Fruit fly (Drosophila melanogaster) whole organism, embryonic: ENCODE data around the gene IntS14.

Source experiments
- Awh ChIP-seq: fragments of 200-800 bp; sonication (Bioruptor generic); IDR thresholded peaks from 2 replicates; pipeline ENCODE4, ENCODE4 v1.3.6; 2022; ENCODE audit warnings: missing biosample characterization, missing genetic modification characterization
- CG11560 ChIP-seq: fragments of 200-800 bp; sonication (Bioruptor generic); IDR thresholded peaks from 3 replicates; pipeline ENCODE4 v1.3.6; 2022; ENCODE audit warnings: missing biosample characterization, missing genetic modification characterization
- CG11696 ChIP-seq: fragments of 200-800 bp; sonication (Bioruptor generic); IDR thresholded peaks from 2 replicates; pipeline ENCODE4 v1.3.6; 2022; ENCODE audit warnings: missing biosample characterization, missing genetic modification characterization
- CG1233 ChIP-seq: fragments of 200-800 bp; sonication (Bioruptor generic); optimal IDR thresholded peaks from 4 replicates; lab custom pipeline; 2018; ENCODE audit warnings: missing biosample characterization, mild to moderate bottlenecking, missing genetic modification characterization
- CG12391 ChIP-seq: fragments of 200-800 bp; sonication (Bioruptor generic); optimal IDR thresholded peaks from 3 replicates; lab custom pipeline; 2018; ENCODE audit warnings: missing biosample characterization, mild to moderate bottlenecking, missing genetic modification characterization, moderate library complexity
- CG12659 ChIP-seq: fragments of 200-800 bp; sonication (Bioruptor generic); optimal IDR thresholded peaks from 3 replicates; lab custom pipeline; 2017; ENCODE audit warnings: mild to moderate bottlenecking, missing biosample characterization, missing genetic modification reagents, missing genetic modification characterization
- CG14050 ChIP-seq: fragments of 200-800 bp; sonication (Bioruptor generic); IDR thresholded peaks from 3 replicates; pipeline ENCODE4 v1.3.6; 2022; ENCODE audit warnings: missing biosample characterization, missing genetic modification characterization
- CG15696 ChIP-seq: fragments of 200-800 bp; sonication (Bioruptor generic); optimal IDR thresholded peaks from 2 replicates; lab custom pipeline; 2019; ENCODE audit warnings: missing biosample characterization, mild to moderate bottlenecking, missing genetic modification characterization, moderate library complexity
- CG1602 ChIP-seq: fragments of 200-800 bp; sonication (Bioruptor generic); optimal IDR thresholded peaks from 3 replicates; lab custom pipeline; 2016; ENCODE audit warnings: missing biosample characterization, missing genetic modification characterization
- CG16779 ChIP-seq: fragments of 200-800 bp; sonication (Bioruptor generic); IDR thresholded peaks from 2 replicates; pipeline ENCODE4 v1.3.6; 2022; ENCODE audit warnings: missing biosample characterization, missing genetic modification characterization
- CG2129 ChIP-seq: fragments of 200-800 bp; sonication (Bioruptor generic); IDR thresholded peaks from 2 replicates; pipeline ENCODE4 v1.3.6; 2022; ENCODE audit warnings: missing biosample characterization, missing genetic modification characterization; ENCODE audit not compliant: partially characterized antibody
- CG32767 ChIP-seq: fragments of 200-800 bp; sonication (Bioruptor generic); IDR thresholded peaks from 2 replicates; pipeline ENCODE4 v1.3.6; 2022; ENCODE audit warnings: missing biosample characterization, missing genetic modification characterization
- CG3281 ChIP-seq: fragments of 200-800 bp; sonication (Bioruptor generic); optimal IDR thresholded peaks from 3 replicates; lab custom pipeline; 2017; ENCODE audit warnings: missing biosample characterization, mild to moderate bottlenecking, missing genetic modification characterization
- CG33213 ChIP-seq: fragments of 200-800 bp; sonication (Bioruptor generic); optimal IDR thresholded peaks from 3 replicates; lab custom pipeline; 2016; ENCODE audit warnings: missing biosample characterization, missing genetic modification characterization
- CG34224 ChIP-seq: fragments of 200-800 bp; sonication (Bioruptor generic); IDR thresholded peaks from 3 replicates; pipeline ENCODE4 v1.3.6; 2022; ENCODE audit warnings: missing biosample characterization, missing genetic modification characterization; ENCODE audit not compliant: partially characterized antibody
- CG4730 ChIP-seq: fragments of 200-800 bp; sonication (Bioruptor generic); IDR thresholded peaks from 2 replicates; pipeline ENCODE4 v1.3.6; 2022; ENCODE audit warnings: missing biosample characterization, missing genetic modification characterization
- CG4820 ChIP-seq: fragments of 200-800 bp; sonication (Bioruptor generic); optimal IDR thresholded peaks from 3 replicates; lab custom pipeline; 2016; ENCODE audit warnings: missing biosample characterization, missing genetic modification characterization
- CG7271 ChIP-seq: fragments of 200-800 bp; sonication (Bioruptor generic); optimal IDR thresholded peaks from 2 replicates; lab custom pipeline; 2018; ENCODE audit warnings: missing biosample characterization, mild to moderate bottlenecking, missing genetic modification characterization, moderate library complexity
- CG8089 ChIP-seq: fragments of 200-800 bp; sonication (Bioruptor generic); optimal IDR thresholded peaks from 3 replicates; lab custom pipeline; 2016; ENCODE audit warnings: missing biosample characterization, missing genetic modification characterization
- CG8924 ChIP-seq: fragments of 200-800 bp; optimal IDR thresholded peaks from 3 replicates; lab custom pipeline; 2019; ENCODE audit warnings: missing biosample characterization, mild to moderate bottlenecking, missing genetic modification characterization, moderate library complexity
- CG8944 ChIP-seq: fragments of 200-800 bp; sonication (Bioruptor generic); optimal IDR thresholded peaks from 3 replicates; lab custom pipeline; 2016; ENCODE audit warnings: missing biosample characterization, missing genetic modification characterization
- CG9817 ChIP-seq: fragments of 200-800 bp; sonication (Bioruptor generic); optimal IDR thresholded peaks from 2 replicates; lab custom pipeline; 2018; ENCODE audit warnings: missing biosample characterization, mild to moderate bottlenecking, missing genetic modification characterization, moderate library complexity
- Doc2 ChIP-seq: fragments of 200-800 bp; sonication (Bioruptor generic); IDR thresholded peaks from 2 replicates; pipeline ENCODE4 v1.3.6; 2022; ENCODE audit warnings: missing biosample characterization, missing genetic modification characterization
- HLH4C ChIP-seq: fragments of 200-800 bp; sonication (Bioruptor generic); IDR thresholded peaks from 3 replicates; pipeline ENCODE4 v1.3.6; 2022; ENCODE audit warnings: missing biosample characterization, missing genetic modification characterization; ENCODE audit not compliant: partially characterized antibody
- Hr3 ChIP-seq: fragments of 200-800 bp; sonication (Bioruptor generic); optimal IDR thresholded peaks from 3 replicates; lab custom pipeline; 2016; ENCODE audit warnings: missing biosample characterization, missing genetic modification characterization
- Meics ChIP-seq: fragments of 200-800 bp; sonication (Bioruptor generic); optimal IDR thresholded peaks from 2 replicates; lab custom pipeline; 2017; ENCODE audit warnings: missing biosample characterization, mild to moderate bottlenecking, missing genetic modification characterization
- Ptx1 ChIP-seq: fragments of 200-800 bp; sonication (Bioruptor generic); IDR thresholded peaks from 2 replicates; pipeline ENCODE4 v1.3.6; 2022; ENCODE audit warnings: missing biosample characterization, missing genetic modification characterization
- Trl ChIP-seq, 3 experiments: fragments of >200 bp in 2 of 3; fragments of 200-800 bp in 1 of 3; sonication (Bioruptor generic) in 1 of 3; optimal IDR thresholded peaks; 2 replicates in 1 of 3; 3 replicates in 2 of 3; lab custom pipeline; 2016 to 2017; ENCODE audit warnings: missing biosample characterization in 1 of 3, missing genetic modification characterization in 1 of 3
- Usf ChIP-seq: fragments of 200-800 bp; sonication (Bioruptor generic); optimal IDR thresholded peaks from 2 replicates; lab custom pipeline; 2017; ENCODE audit warnings: missing genotype, missing biosample characterization, missing genetic modification characterization
- bab2 ChIP-seq: fragments of 200-800 bp; sonication (Bioruptor generic); optimal IDR thresholded peaks from 2 replicates; lab custom pipeline; 2016; ENCODE audit warnings: missing biosample characterization, missing genetic modification characterization
- btn ChIP-seq: fragments of 200-800 bp; sonication (Bioruptor generic); optimal IDR thresholded peaks from 2 replicates; lab custom pipeline; 2016; ENCODE audit warnings: missing biosample characterization, missing genetic modification characterization
- dimm ChIP-seq: fragments of 200-800 bp; sonication (Bioruptor generic); IDR thresholded peaks from 2 replicates; pipeline ENCODE4 v1.3.6; 2022; ENCODE audit warnings: missing biosample characterization, missing genetic modification characterization
- emc ChIP-seq: fragments of 200-800 bp; sonication (Bioruptor generic); optimal IDR thresholded peaks from 2 replicates; lab custom pipeline; 2016; ENCODE audit warnings: missing biosample characterization, missing genetic modification characterization
- fd102C ChIP-seq: fragments of 200-800 bp; sonication (Bioruptor generic); optimal IDR thresholded peaks from 2 replicates; lab custom pipeline; 2018; ENCODE audit warnings: missing biosample characterization, mild to moderate bottlenecking, missing genetic modification characterization, moderate library complexity
- gcm ChIP-seq: fragments of 200-800 bp; sonication (Bioruptor generic); optimal IDR thresholded peaks from 2 replicates; lab custom pipeline; 2019; ENCODE audit warnings: missing biosample characterization, mild to moderate bottlenecking, missing genetic modification characterization, moderate library complexity
- gsb-n ChIP-seq: fragments of 200-800 bp; sonication (Bioruptor generic); optimal IDR thresholded peaks from 3 replicates; lab custom pipeline; 2018; ENCODE audit warnings: missing biosample characterization, mild to moderate bottlenecking, missing genetic modification characterization
- jumu ChIP-seq: fragments of 200-800 bp; sonication (Bioruptor generic); optimal IDR thresholded peaks from 3 replicates; lab custom pipeline; 2016; ENCODE audit warnings: missing biosample characterization, missing genetic modification characterization
- kay ChIP-seq: fragments of 200-800 bp; sonication (Bioruptor generic); optimal IDR thresholded peaks from 2 replicates; lab custom pipeline; 2016; ENCODE audit warnings: missing biosample characterization, missing genetic modification characterization
- lola ChIP-seq, 3 experiments: fragments of >200 bp in 2 of 3; fragments of 200-800 bp in 1 of 3; sonication (Bioruptor generic) in 1 of 3; optimal IDR thresholded peaks; 2 replicates each; lab custom pipeline; 2017 to 2019; ENCODE audit warnings: missing biosample characterization in 3 of 3, missing genetic modification characterization in 3 of 3, mild to moderate bottlenecking in 1 of 3, moderate library complexity in 1 of 3
- pb ChIP-seq: fragments of 200-800 bp; sonication (Bioruptor generic); optimal IDR thresholded peaks from 3 replicates; lab custom pipeline; 2016; ENCODE audit warnings: missing biosample characterization, missing genetic modification characterization
- pzg ChIP-seq: fragments of 200-800 bp; sonication (Bioruptor generic); optimal IDR thresholded peaks from 3 replicates; lab custom pipeline; 2018; ENCODE audit warnings: missing biosample characterization, mild to moderate bottlenecking, missing genetic modification characterization, moderate library complexity
- ranshi ChIP-seq: fragments of 200-800 bp; sonication (Bioruptor generic); IDR thresholded peaks from 2 replicates; pipeline ENCODE4 v1.3.6; 2022; ENCODE audit warnings: missing biosample characterization, missing genetic modification characterization
- repo ChIP-seq: fragments of 200-800 bp; sonication (Bioruptor generic); optimal IDR thresholded peaks from 2 replicates; lab custom pipeline; 2016; ENCODE audit warnings: missing biosample characterization, missing genetic modification characterization
- sd ChIP-seq: fragments of 200-800 bp; sonication (Bioruptor generic); optimal IDR thresholded peaks from 3 replicates; lab custom pipeline; 2018; ENCODE audit warnings: missing biosample characterization, mild to moderate bottlenecking, missing genetic modification characterization, moderate library complexity
- sqz ChIP-seq: fragments of 200-800 bp; sonication (Bioruptor generic); optimal IDR thresholded peaks from 3 replicates; lab custom pipeline; 2018; ENCODE audit warnings: missing biosample characterization, mild to moderate bottlenecking, missing genetic modification characterization
- tio ChIP-seq: fragments of 200-800 bp; sonication (Bioruptor generic); optimal IDR thresholded peaks from 2 replicates; lab custom pipeline; 2017; ENCODE audit warnings: missing biosample characterization, missing genetic modification characterization, inconsistent platforms
- tna ChIP-seq: fragments of 200-800 bp; sonication (Bioruptor generic); IDR thresholded peaks from 2 replicates; pipeline ENCODE4 v1.3.6; 2022; ENCODE audit warnings: missing biosample characterization, missing genetic modification characterization; ENCODE audit not compliant: partially characterized antibody
- usp ChIP-seq: fragments of >200 bp; optimal IDR thresholded peaks from 2 replicates; lab custom pipeline; 2017; ENCODE audit warnings: missing biosample characterization, missing genetic modification characterization

The IntS14 gene

DNA sequence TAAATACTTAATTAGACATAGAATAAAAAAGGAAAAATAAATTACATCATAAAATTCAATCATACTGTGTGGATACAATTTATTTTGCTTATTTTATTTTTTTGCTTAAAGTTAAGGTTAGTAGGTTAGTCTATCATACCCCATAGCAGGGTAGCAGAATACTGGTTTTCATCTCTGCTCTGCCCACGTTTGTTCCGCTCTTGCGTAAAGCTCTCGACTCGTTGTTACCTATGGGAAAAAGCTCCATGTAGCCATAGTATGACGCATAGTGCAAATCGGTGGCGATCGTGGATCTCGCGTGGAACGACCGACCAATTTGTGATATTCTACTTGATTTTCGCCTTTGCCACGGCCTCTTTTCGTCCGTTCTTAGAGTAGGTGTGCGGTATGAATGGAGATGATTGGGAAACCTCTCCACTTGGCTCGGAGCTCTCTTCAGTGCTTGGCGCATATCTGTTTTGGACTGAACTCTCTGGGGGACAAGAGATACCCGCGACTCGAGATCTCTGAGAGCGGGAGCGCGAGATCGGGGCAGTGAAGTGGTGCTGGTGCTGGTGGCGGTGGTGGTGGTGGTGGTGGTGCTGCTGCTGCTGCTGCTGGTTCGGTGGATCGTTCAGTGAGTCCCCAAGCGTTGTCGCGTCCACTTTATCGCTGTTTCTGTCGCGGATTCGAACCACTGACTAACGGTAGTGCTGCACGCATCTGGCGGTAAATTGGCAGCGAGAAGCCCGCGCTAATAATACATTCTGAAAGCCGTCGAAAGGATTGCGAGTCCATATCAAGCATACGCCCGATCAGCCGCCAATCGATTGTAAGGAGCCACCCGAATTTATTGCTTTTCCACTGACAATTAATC, 21.6 kb downstream of the IntS14 start, which contains the start of gene CG5001 (continued):
- TF ChIP-seq CG3281 (peak; percentile 81), CG8089 (peak; percentile 13), usp (GFP tag; lab: Kevin White, UChicago) (no peak), CG11696 (peak; percentile 77), CG9817 (tag; lab: Kevin White, UChicago) (peak; percentile 79), kay (GFP tag; lab: Kevin White, UChicago) (peak; percentile 93), CG4820 (peak; percentile 80), HLH4C (GFP tag; lab: Robert Waterston, UW) (0 out of 3 replicates have a peak, but pooled peaks have one; percentile 22), ranshi (peak; percentile 85), CG4730 (GFP tag; lab: Robert Waterston, UW) (peak; percentile 82), sqz (GFP tag; lab: Kevin White, UChicago) (no peak), fd102C (no peak), CG2129 (GFP tag; lab: Robert Waterston, UW) (no peak), gsb-n (tag; lab: Kevin White, UChicago) (peak; percentile 88), CG1233 (peak; percentile 77), CG16779 (GFP tag; lab: Robert Waterston, UW) (peak; percentile 59; the same call in 1 of the 2 replicates), gcm (GFP tag; lab: Kevin White, UChicago) (peak; percentile 88), repo (GFP tag; lab: Kevin White, UChicago) (no peak), CG12659 (GFP tag; lab: Kevin White, UChicago) (peak; percentile 81), CG8924 (peak; percentile 87), CG15696 (tag; lab: Kevin White, UChicago) (peak; percentile 62), pb (GFP tag; lab: Kevin White, UChicago) (no peak), Trl (optimal IDR thresholded peaks at IDR 0.05; lab: Kevin White, UChicago) (peak; percentile 76 to 95), Trl (GFP tag; optimal IDR thresholded peaks at IDR 0.05; lab: Kevin White, UChicago) (peak; percentile 62), bab2 (GFP tag; lab: Kevin White, UChicago) (peak; percentile 71), Usf (GFP tag; lab: Kevin White, UChicago) (peak; percentile 30), CG14050 (GFP tag; lab: Robert Waterston, UW) (peak; percentile 75), CG12391 (tag; lab: Kevin White, UChicago) (peak; percentile 93), emc (peak; percentile 51), dimm (GFP tag; lab: Robert Waterston, UW) (peak; percentile 39; the same call in 1 of the 2 replicates), pzg (GFP tag; lab: Kevin White, UChicago) (peak; percentile 2), CG7271 (tag; lab: Kevin White, UChicago) (peak; percentile 56), tio (GFP tag; lab: Kevin White, UChicago) (no peak), CG8944 (GFP tag; lab: Kevin White, UChicago) (peak; percentile 50), lola (GFP tag; optimal IDR thresholded peaks at IDR 0.05; lab: Kevin White, UChicago) (peak in 1 of 3 experiments; percentile 75), Ptx1 (GFP tag; lab: Robert Waterston, UW) (peak; percentile 91), Awh (GFP tag; lab: Robert Waterston, UW) (peak; percentile 94), jumu (GFP tag; lab: Kevin White, UChicago) (peak; percentile 58), CG1602 (peak; percentile 73), Meics (GFP tag; lab: Kevin White, UChicago) (peak; percentile 84), sd (tag; lab: Kevin White, UChicago) (peak; percentile 25), CG32767 (GFP tag; lab: Robert Waterston, UW) (peak; percentile 54), CG34224 (GFP tag; lab: Robert Waterston, UW) (peak; percentile 50; the same call in 1 of the 3 replicates), CG33213 (GFP tag; lab: Kevin White, UChicago) (peak; percentile 60), CG11560 (peak; percentile 55; the same call in 2 of the 3 replicates), Doc2 (no peak), btn (peak; percentile 25), Hr3 (peak; percentile 82), tna (GFP tag; lab: Robert Waterston, UW) (no peak)
